Comparison of ENCODE assay signal across 6 fruit fly cellular contexts in genomic region chrX:15860479-15860878, dm6.
TF ChIP-seq lines count a peak whose summit lies in the region.

No protein-coding gene starts in this region.

- no peak for TF ChIP-seq CTCF in whole organism, embryonic (GFP tag; optimal IDR thresholded peaks at IDR 0.05; lab: Kevin White, UChicago)

TF ChIP-seq in whole organism, 6 proteins besides CTCF, POLR2A, EP300 and RAD21:
- TF ChIP-seq psq (optimal IDR thresholded peaks at IDR 0.05; lab: Kevin White, UChicago) (no peak), Dll (optimal IDR thresholded peaks at IDR 0.05; lab: Kevin White, UChicago) (no peak), usp (GFP tag; optimal IDR thresholded peaks at IDR 0.05; lab: Kevin White, UChicago) (no peak), pan (optimal IDR thresholded peaks at IDR 0.05; lab: Kevin White, UChicago) (no peak), CG8478 (optimal IDR thresholded peaks at IDR 0.05; lab: Kevin White, UChicago) (peak; percentile 99), EcR (GFP tag; optimal IDR thresholded peaks at IDR 0.05; lab: Kevin White, UChicago) (no peak)

TF ChIP-seq in whole organism, adult, 20 proteins besides CTCF, POLR2A, EP300 and RAD21 (continues in another document):
- TF ChIP-seq kay (GFP tag; lab: Kevin White, UChicago; ENCODE audit: borderline replicate concordance), result no peak
- TF ChIP-seq CG14711 (tag; optimal IDR thresholded peaks at IDR 0.05; lab: Kevin White, UChicago), result no peak
- TF ChIP-seq cic (GFP tag; optimal IDR thresholded peaks at IDR 0.05; lab: Kevin White, UChicago), result peak; percentile 64
- TF ChIP-seq pad (GFP tag; optimal IDR thresholded peaks at IDR 0.05; lab: Kevin White, UChicago), result peak; percentile 76
- peak; percentile 32 for TF ChIP-seq toe (GFP tag; optimal IDR thresholded peaks at IDR 0.05; lab: Kevin White, UChicago)
- TF ChIP-seq CG7045 (GFP tag; optimal IDR thresholded peaks at IDR 0.05; lab: Kevin White, UChicago), result peak; percentile 8
- no peak for TF ChIP-seq Clk (GFP tag; optimal IDR thresholded peaks at IDR 0.05; lab: Kevin White, UChicago)
- no peak for TF ChIP-seq CG5204 (GFP tag; optimal IDR thresholded peaks at IDR 0.05; lab: Kevin White, UChicago)
- TF ChIP-seq CG11617 (GFP tag; optimal IDR thresholded peaks at IDR 0.05; lab: Kevin White, UChicago), result peak; percentile 76
- TF ChIP-seq Mnt (GFP tag; optimal IDR thresholded peaks at IDR 0.05; lab: Kevin White, UChicago), result peak; percentile 95
- TF ChIP-seq ovo (GFP tag; optimal IDR thresholded peaks at IDR 0.05; lab: Kevin White, UChicago), result peak; percentile 17
- peak; percentile 28 for TF ChIP-seq CG12768 (GFP tag; optimal IDR thresholded peaks at IDR 0.05; lab: Kevin White, UChicago)
- no peak for TF ChIP-seq CG1620 (GFP tag; optimal IDR thresholded peaks at IDR 0.05; lab: Kevin White, UChicago)
- TF ChIP-seq tj (GFP tag; optimal IDR thresholded peaks at IDR 0.05; lab: Kevin White, UChicago), result peak; percentile 88
- no peak for TF ChIP-seq CG33017 (tag; optimal IDR thresholded peaks at IDR 0.05; lab: Kevin White, UChicago)
- TF ChIP-seq CG7101 (tag; optimal IDR thresholded peaks at IDR 0.05; lab: Kevin White, UChicago), result peak; percentile 31
- no peak for TF ChIP-seq Hr96 (GFP tag; optimal IDR thresholded peaks at IDR 0.05; lab: Kevin White, UChicago)

TF ChIP-seq in whole organism, embryonic, 481 proteins besides CTCF, POLR2A, EP300 and RAD21 (continues in another document):
- TF ChIP-seq wdn (GFP tag; IDR thresholded peaks at IDR 0.05; lab: Robert Waterston, UW) (no peak), CG12155 (GFP tag; optimal IDR thresholded peaks at IDR 0.05; lab: Kevin White, UChicago) (no peak), Drgx (GFP tag; IDR thresholded peaks at IDR 0.05; lab: Robert Waterston, UW) (peak; percentile 58), hbn (GFP tag; IDR thresholded peaks at IDR 0.05; lab: Robert Waterston, UW; ENCODE audit: partially characterized antibody) (0 out of 2 replicates have a peak, but pooled peaks have one; percentile 21), HLH4C (GFP tag; IDR thresholded peaks at IDR 0.05; lab: Robert Waterston, UW; ENCODE audit: partially characterized antibody) (peak; percentile 15; the same call in 1 of the 3 replicates), CG7372 (GFP tag; IDR thresholded peaks at IDR 0.05; lab: Robert Waterston, UW) (no peak), CG7745 (tag; optimal IDR thresholded peaks at IDR 0.05; lab: Kevin White, UChicago) (no peak), nerfin-1 (tag; optimal IDR thresholded peaks at IDR 0.05; lab: Kevin White, UChicago) (no peak), CG3407 (GFP tag; optimal IDR thresholded peaks at IDR 0.05; lab: Kevin White, UChicago) (no peak), sug (tag; optimal IDR thresholded peaks at IDR 0.05; lab: Kevin White, UChicago) (peak; percentile 44), CG10959 (GFP tag; IDR thresholded peaks at IDR 0.05; lab: Robert Waterston, UW) (no peak), vnd (GFP tag; IDR thresholded peaks at IDR 0.05; lab: Robert Waterston, UW; ENCODE audit: partially characterized antibody) (0 out of 3 replicates have a peak, but pooled peaks have one; percentile 22), CG18011 (GFP tag; optimal IDR thresholded peaks at IDR 0.05; lab: Kevin White, UChicago) (no peak), CG17359 (tag; optimal IDR thresholded peaks at IDR 0.05; lab: Kevin White, UChicago) (peak; percentile 91), tup (GFP tag; optimal IDR thresholded peaks at IDR 0.05; lab: Kevin White, UChicago) (no peak), bbx (GFP tag; IDR thresholded peaks at IDR 0.05; lab: Robert Waterston, UW; ENCODE audit: partially characterized antibody) (peak; percentile 31; the same call in 1 of the 2 replicates)

TF ChIP-seq in whole organism, prepupa, 60 proteins besides CTCF, POLR2A, EP300 and RAD21 (continues in another document):
- TF ChIP-seq CG3032 (tag; optimal IDR thresholded peaks at IDR 0.05; lab: Kevin White, UChicago) (peak; percentile 55), Eip78C (GFP tag; lab: Kevin White, UChicago) (peak; percentile 38), CG7368 (GFP tag; optimal IDR thresholded peaks at IDR 0.05; lab: Kevin White, UChicago) (peak; percentile 54), ss (GFP tag; optimal IDR thresholded peaks at IDR 0.05; lab: Kevin White, UChicago) (peak; percentile 70 to 82), CG11902 (GFP tag; optimal IDR thresholded peaks at IDR 0.05; lab: Kevin White, UChicago) (no peak), Sox15 (GFP tag; optimal IDR thresholded peaks at IDR 0.05; lab: Kevin White, UChicago) (no peak), CG6854 (GFP tag; optimal IDR thresholded peaks at IDR 0.05; lab: Kevin White, UChicago) (peak; percentile 9), Eip93F (GFP tag; optimal IDR thresholded peaks at IDR 0.05; lab: Kevin White, UChicago) (peak; percentile 48), net (GFP tag; optimal IDR thresholded peaks at IDR 0.05; lab: Kevin White, UChicago) (peak; percentile 38), topi (GFP tag; optimal IDR thresholded peaks at IDR 0.05; lab: Kevin White, UChicago) (peak; percentile 36), CG11294 (GFP tag; IDR thresholded peaks at IDR 0.05; lab: Robert Waterston, UW) (no peak), CG8119 (GFP tag; IDR thresholded peaks at IDR 0.05; lab: Robert Waterston, UW) (no peak), spab (GFP tag; optimal IDR thresholded peaks at IDR 0.05; lab: Kevin White, UChicago) (peak; percentile 45), CG10669 (GFP tag; optimal IDR thresholded peaks at IDR 0.05; lab: Kevin White, UChicago) (peak; percentile 53), Hr39 (GFP tag; optimal IDR thresholded peaks at IDR 0.05; lab: Kevin White, UChicago) (no peak), Smox (GFP tag; optimal IDR thresholded peaks at IDR 0.05; lab: Kevin White, UChicago) (no peak), Met (GFP tag; optimal IDR thresholded peaks at IDR 0.05; lab: Kevin White, UChicago) (peak; percentile 21), acj6 (GFP tag; optimal IDR thresholded peaks at IDR 0.05; lab: Kevin White, UChicago) (no peak), CG6808 (GFP tag; optimal IDR thresholded peaks at IDR 0.05; lab: Kevin White, UChicago) (peak; percentile 74)

TF ChIP-seq in whole organism, pupa, 21 proteins besides CTCF, POLR2A, EP300 and RAD21 (continues in another document):
- TF ChIP-seq CG8159 (tag; optimal IDR thresholded peaks at IDR 0.05; lab: Kevin White, UChicago) (peak; percentile 52), Pif1B (GFP tag; optimal IDR thresholded peaks at IDR 0.05; lab: Kevin White, UChicago) (peak; percentile 64), CG14655 (GFP tag; optimal IDR thresholded peaks at IDR 0.05; lab: Kevin White, UChicago) (peak; percentile 63), gl (tag; optimal IDR thresholded peaks at IDR 0.05; lab: Kevin White, UChicago) (peak; percentile 49), CG13204 (GFP tag; optimal IDR thresholded peaks at IDR 0.05; lab: Kevin White, UChicago) (peak; percentile 59), Ets98B (GFP tag; IDR thresholded peaks at IDR 0.05; lab: Robert Waterston, UW) (peak; percentile 75), CG4496 (GFP tag; IDR thresholded peaks at IDR 0.05; lab: Robert Waterston, UW) (peak; percentile 84), EcR (GFP tag; optimal IDR thresholded peaks at IDR 0.05; lab: Kevin White, UChicago) (peak; percentile 45), CG32121 (GFP tag; IDR thresholded peaks at IDR 0.05; lab: Robert Waterston, UW) (peak; percentile 76), CG12605 (GFP tag; IDR thresholded peaks at IDR 0.05; lab: Robert Waterston, UW) (peak; percentile 31; the same call in 1 of the 2 replicates), fd96Ca (GFP tag; IDR thresholded peaks at IDR 0.05; lab: Robert Waterston, UW) (no peak), Snoo (tag; optimal IDR thresholded peaks at IDR 0.05; lab: Kevin White, UChicago) (peak; percentile 28), D1 (tag; optimal IDR thresholded peaks at IDR 0.05; lab: Kevin White, UChicago) (no peak), Pif1A (GFP tag; optimal IDR thresholded peaks at IDR 0.05; lab: Kevin White, UChicago) (peak; percentile 51), CG17806 (tag; optimal IDR thresholded peaks at IDR 0.05; lab: Kevin White, UChicago) (peak; percentile 27), CG10348 (GFP tag; IDR thresholded peaks at IDR 0.05; lab: Robert Waterston, UW) (no peak), CG34367 (tag; optimal IDR thresholded peaks at IDR 0.05; lab: Kevin White, UChicago) (peak; percentile 60), CG15710 (tag; optimal IDR thresholded peaks at IDR 0.05; lab: Kevin White, UChicago) (peak; percentile 58), CG9948 (tag; optimal IDR thresholded peaks at IDR 0.05; lab: Kevin White, UChicago) (peak; percentile 24), CG8301 (tag; optimal IDR thresholded peaks at IDR 0.05; lab: Kevin White, UChicago) (peak; percentile 24)

TF ChIP-seq in whole organism, wandering third instar larva, 38 proteins besides CTCF, POLR2A, EP300 and RAD21:
- peak; percentile 36 for TF ChIP-seq Hnf4 (GFP tag; optimal IDR thresholded peaks at IDR 0.05; lab: Kevin White, UChicago)
- peak; percentile 8 for TF ChIP-seq HLH106 (tag; optimal IDR thresholded peaks at IDR 0.05; lab: Kevin White, UChicago)
- peak; percentile 21 for TF ChIP-seq Rel (GFP tag; optimal IDR thresholded peaks at IDR 0.05; lab: Kevin White, UChicago)
- TF ChIP-seq Rel (tag; optimal IDR thresholded peaks at IDR 0.05; lab: Kevin White, UChicago), result peak; percentile 61
- TF ChIP-seq lola (GFP tag; optimal IDR thresholded peaks at IDR 0.05; lab: Kevin White, UChicago), result no peak
- peak; percentile 50 for TF ChIP-seq Dif (GFP tag; optimal IDR thresholded peaks at IDR 0.05; lab: Kevin White, UChicago; ENCODE audit: partially characterized antibody)
- peak; percentile 89 for TF ChIP-seq jim (GFP tag; optimal IDR thresholded peaks at IDR 0.05; lab: Kevin White, UChicago)
- no peak for TF ChIP-seq CG32264 (GFP tag; optimal IDR thresholded peaks at IDR 0.05; lab: Kevin White, UChicago)
- TF ChIP-seq psq (GFP tag; optimal IDR thresholded peaks at IDR 0.05; lab: Kevin White, UChicago), result peak; percentile 23
- peak; percentile 57 for TF ChIP-seq Sp1 (GFP tag; optimal IDR thresholded peaks at IDR 0.05; lab: Kevin White, UChicago)
- peak in 1 of 2 experiments; percentile 22 for TF ChIP-seq foxo (GFP tag; optimal IDR thresholded peaks at IDR 0.05; lab: Kevin White, UChicago)
- TF ChIP-seq OdsH (GFP tag; optimal IDR thresholded peaks at IDR 0.05; lab: Kevin White, UChicago), result peak; percentile 35
- TF ChIP-seq GATAd (GFP tag; optimal IDR thresholded peaks at IDR 0.05; lab: Kevin White, UChicago), result no peak
- peak; percentile 27 for TF ChIP-seq fru (GFP tag; optimal IDR thresholded peaks at IDR 0.05; lab: Kevin White, UChicago)
- peak; percentile 67 for TF ChIP-seq Hr83 (GFP tag; optimal IDR thresholded peaks at IDR 0.05; lab: Kevin White, UChicago; ENCODE audit: poor library complexity, severe bottlenecking)
- peak; percentile 32 for TF ChIP-seq woc (GFP tag; optimal IDR thresholded peaks at IDR 0.05; lab: Kevin White, UChicago)
- peak; percentile 46 for TF ChIP-seq h (GFP tag; optimal IDR thresholded peaks at IDR 0.05; lab: Kevin White, UChicago)
- TF ChIP-seq dl (GFP tag; optimal IDR thresholded peaks at IDR 0.05; lab: Kevin White, UChicago; ENCODE audit: insufficient read depth in 1 of 2, partially characterized antibody in 2 of 2), result no peak
- TF ChIP-seq Mio (GFP tag; optimal IDR thresholded peaks at IDR 0.05; lab: Kevin White, UChicago), result no peak
- TF ChIP-seq rgr (GFP tag; optimal IDR thresholded peaks at IDR 0.05; lab: Kevin White, UChicago), result peak; percentile 50
